Worm (Caenorhabditis elegans) whole organism, L4/young adult: Measurements from ENCODE around the gene srlf-9.

Experiments used
- W03F9.2 ChIP-seq: fragments of 150-350 bp; optimal IDR thresholded peaks from 2 replicates; lab custom pipeline; 2014; ENCODE audit warnings: missing biosample characterization, missing genetic modification characterization
- dao-5 ChIP-seq: sonication (generic microtip); optimal IDR thresholded peaks from 2 replicates; lab custom pipeline; 2016; ENCODE audit warnings: missing genotype, missing genetic modification characterization, moderate library complexity, missing compliant biosample characterization
- him-1 ChIP-seq: sonication (generic microtip); optimal IDR thresholded peaks from 2 replicates; lab custom pipeline; 2016; ENCODE audit warnings: missing genotype, missing genetic modification reagents, missing genetic modification characterization, missing compliant biosample characterization

- TF ChIP-seq W03F9.2 (tag; lab: Kevin White, UChicago) (no peak), him-1 (no peak), dao-5 (tag; lab: Kevin White, UChicago) (no peak)
Observed at ce11 chrIII:13429668-13430067, 28.1 kb upstream of the srlf-9 start, which contains the start of gene bli-5.
